Fruit fly (Drosophila melanogaster): ENCODE results near the gene CG44475.

Gene CG44475

DNA sequence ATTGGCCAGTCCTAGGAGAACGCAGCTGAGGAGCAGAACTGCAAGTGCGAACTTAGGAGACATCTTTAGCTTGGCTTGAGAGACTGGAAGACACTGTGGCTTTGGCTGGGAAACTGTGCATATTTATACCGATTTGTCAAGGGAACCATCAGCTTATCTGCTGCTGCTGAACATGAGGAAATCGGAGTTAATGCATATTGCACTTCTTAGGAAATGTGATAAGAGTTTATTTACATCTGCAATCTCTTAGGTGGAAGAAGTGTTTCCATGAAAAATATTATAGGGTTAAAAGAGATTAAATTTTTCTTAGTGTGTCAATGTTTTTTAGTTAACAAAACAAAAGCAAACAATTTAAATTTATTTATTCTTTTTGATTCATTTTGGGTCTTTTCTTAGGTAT is 17.6 kb downstream of the CG44475 start, which contains the start of gene CG42792:
CG42792 (minus strand) TSS at position 101 of the 400 bp plus-strand sequence.
- TF ChIP-seq nmo (GFP tag; optimal IDR thresholded peaks at IDR 0.05) (no peak), CG8359 (GFP tag; optimal IDR thresholded peaks at IDR 0.05; ENCODE audit: borderline replicate concordance) (no peak), tgo (GFP tag; IDR thresholded peaks at IDR 0.05) (no peak)

dm6 chr2L:15853826-15854225 is 29.2 kb downstream of the CG44475 start, which contains the start of gene Tektin-A:
TSS of gene Tektin-A (plus strand) at chr2L:15854126.
- TF ChIP-seq CG12236 (GFP tag; optimal IDR thresholded peaks at IDR 0.05) (no peak), CG2129 (GFP tag; IDR thresholded peaks at IDR 0.05; ENCODE audit: partially characterized antibody) (no peak), az2 (GFP tag; optimal IDR thresholded peaks at IDR 0.05) (no peak), emc (GFP tag; optimal IDR thresholded peaks at IDR 0.05) (no peak), Gsc (GFP tag; IDR thresholded peaks at IDR 0.05) (no peak), z (GFP tag; IDR thresholded peaks at IDR 0.05) (no peak), CG6689 (GFP tag; IDR thresholded peaks at IDR 0.05) (no peak)

DNA sequence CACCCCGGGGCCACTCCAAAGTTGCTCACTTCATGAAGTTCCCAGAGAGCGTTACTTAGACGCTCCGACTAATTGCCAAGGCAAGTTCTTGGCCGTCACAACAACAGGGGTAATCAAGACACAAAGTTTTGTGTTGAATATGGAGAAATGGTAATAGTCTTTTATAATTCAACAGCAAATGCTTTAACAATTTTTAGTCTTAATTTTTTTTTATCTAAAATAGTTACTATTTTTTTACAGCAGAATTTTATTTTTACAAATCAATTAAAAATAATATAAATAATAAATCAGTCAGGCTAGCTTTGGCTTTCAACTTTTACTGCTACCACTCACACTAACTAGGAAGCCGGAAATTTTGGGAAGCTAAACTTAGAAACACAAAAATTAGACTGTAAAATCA is 30.7 kb downstream of the CG44475 start, which contains the start of gene CG13243:
CG13243 (plus strand) TSS at position 301 of the 400 bp plus-strand sequence.
- TF ChIP-seq CG33557 (GFP tag; optimal IDR thresholded peaks at IDR 0.05) (no peak), CG10565 (GFP tag; optimal IDR thresholded peaks at IDR 0.05) (no peak), gcm (GFP tag; optimal IDR thresholded peaks at IDR 0.05) (no peak), CG12659 (GFP tag; optimal IDR thresholded peaks at IDR 0.05) (no peak), CG18619 (GFP tag; optimal IDR thresholded peaks at IDR 0.05) (no peak), CG6791 (GFP tag; IDR thresholded peaks at IDR 0.05; ENCODE audit: partially characterized antibody) (no peak), CG10543 (GFP tag; optimal IDR thresholded peaks at IDR 0.05) (no peak), run (tag; optimal IDR thresholded peaks at IDR 0.05) (no peak), CG8924 (tag; optimal IDR thresholded peaks at IDR 0.05) (no peak), Stat92E (GFP tag; optimal IDR thresholded peaks at IDR 0.05) (no peak), Jarid2 (GFP tag; optimal IDR thresholded peaks at IDR 0.05) (no peak), fd64A (GFP tag; optimal IDR thresholded peaks at IDR 0.05) (no peak), CG7987 (GFP tag; optimal IDR thresholded peaks at IDR 0.05) (no peak)

DNA sequence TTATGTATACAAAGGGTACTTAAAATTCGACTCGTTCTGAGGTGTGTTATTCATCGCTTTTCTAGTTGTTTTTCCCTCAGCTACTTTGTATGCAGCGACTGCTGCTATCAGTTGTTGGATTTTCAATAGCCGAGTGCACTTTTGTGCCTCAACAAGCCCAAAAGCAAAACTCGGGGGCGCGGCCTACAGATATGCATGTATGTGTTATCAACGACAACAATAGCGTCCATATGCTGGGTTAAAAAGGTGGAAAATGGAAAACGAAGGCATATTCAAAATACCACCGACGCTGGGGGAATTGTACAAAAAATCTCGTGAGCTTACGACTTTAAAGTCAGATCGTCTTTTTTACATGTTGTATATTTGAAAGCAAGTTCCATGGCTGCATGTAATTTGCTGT is 36.4 kb downstream of the CG44475 start:
- TF ChIP-seq E2f1 (GFP tag; IDR thresholded peaks at IDR 0.05) (no peak), usp (GFP tag; optimal IDR thresholded peaks at IDR 0.05) (no peak), seq (GFP tag; IDR thresholded peaks at IDR 0.05) (no peak), CG8765 (GFP tag; IDR thresholded peaks at IDR 0.05) (no peak), CG17568 (GFP tag; optimal IDR thresholded peaks at IDR 0.05) (no peak), sug (tag; optimal IDR thresholded peaks at IDR 0.05) (no peak), Asciz (GFP tag; optimal IDR thresholded peaks at IDR 0.05) (no peak), YL-1 (GFP tag; optimal IDR thresholded peaks at IDR 0.05) (no peak), CG9817 (tag; optimal IDR thresholded peaks at IDR 0.05) (no peak), trh (GFP tag; optimal IDR thresholded peaks at IDR 0.05) (no peak)

dm6 chr2L:15835558-15835957 is 47.4 kb downstream of the CG44475 start, which contains the start of gene CG18518:
TSS of gene CG18518 (minus strand) at chr2L:15835658.
- TF ChIP-seq nerfin-2 (GFP tag; IDR thresholded peaks at IDR 0.05; ENCODE audit: partially characterized antibody) = no peak

All from whole organism, embryonic.